Worm (Caenorhabditis elegans) whole organism, L4 larva: Measurements from ENCODE around the gene srx-137.

Experiments used
- F10B5.3 ChIP-seq: sonication (generic microtip); optimal IDR thresholded peaks from 2 replicates; lab custom pipeline; 2016; ENCODE audit warnings: mild to moderate bottlenecking, missing genetic modification characterization, missing compliant biosample characterization
- ZK546.5 ChIP-seq, 2 experiments: sonication (generic microtip); optimal IDR thresholded peaks; 2 replicates each; lab custom pipeline; 2017; ENCODE audit warnings: missing biosample characterization in 2 of 2, missing genetic modification characterization in 2 of 2
- aha-1 ChIP-seq: fragments of 150-350 bp; peaks from one replicate; lab custom pipeline; 2014; ENCODE audit warnings: missing biosample characterization, missing genetic modification characterization
- ceh-62 ChIP-seq: sonication (generic microtip); optimal IDR thresholded peaks from 2 replicates; lab custom pipeline; 2017; ENCODE audit warnings: missing biosample characterization, missing genetic modification characterization
- dmd-8 ChIP-seq: fragments of 200-800 bp; sonication (Bioruptor generic); IDR thresholded peaks from 2 replicates; pipeline ENCODE4 v1.3.6; 2022; ENCODE audit warnings: missing genetic modification characterization, missing compliant biosample characterization
- dmd-9 ChIP-seq: fragments of 200-800 bp; sonication (Bioruptor generic); IDR thresholded peaks from 2 replicates; pipeline ENCODE4 v1.3.6; 2022; ENCODE audit warnings: missing genetic modification reagents, missing genetic modification characterization, missing compliant biosample characterization
- egl-43 ChIP-seq: fragments of 200-800 bp; sonication (Bioruptor generic); IDR thresholded peaks from 2 replicates; pipeline ENCODE4 v1.3.6; 2022; ENCODE audit warnings: missing genetic modification reagents, missing genetic modification characterization, missing compliant biosample characterization
- gei-8 ChIP-seq: fragments of 200-800 bp; sonication (Bioruptor generic); optimal IDR thresholded peaks from 2 replicates; lab custom pipeline; 2018; ENCODE audit warnings: mild to moderate bottlenecking, missing genetic modification characterization, missing compliant biosample characterization
- hlh-30 ChIP-seq: sonication (generic microtip); optimal IDR thresholded peaks from 2 replicates; lab custom pipeline; 2017; ENCODE audit warnings: antibody characterized with exemption, mild to moderate bottlenecking, missing genetic modification characterization, missing compliant biosample characterization; ENCODE audit not compliant: insufficient read depth
- jun-1 ChIP-seq: fragments of 150-350 bp; optimal IDR thresholded peaks from 2 replicates; lab custom pipeline; 2014; ENCODE audit warnings: missing biosample characterization, missing genetic modification reagents, missing genetic modification characterization
- lim-7 ChIP-seq: fragments of 200-800 bp; sonication (Bioruptor generic); IDR thresholded peaks from 2 replicates; pipeline ENCODE4 v1.3.6; 2022; ENCODE audit warnings: missing genetic modification characterization, missing compliant biosample characterization
- madf-9 ChIP-seq: fragments of 200-800 bp; sonication (Bioruptor generic); conservative IDR thresholded peaks from 2 replicates; pipeline ENCODE4 v1.3.6; 2022; ENCODE audit warnings: missing genetic modification reagents, missing genetic modification characterization, missing compliant biosample characterization
- mdl-1 ChIP-seq, 2 experiments: fragments of 150-350 bp in 1 of 2; sonication (generic microtip) in 1 of 2; optimal IDR thresholded peaks; 2 replicates each; lab custom pipeline; 2014 to 2017; ENCODE audit warnings: missing biosample characterization in 2 of 2, missing genetic modification characterization in 2 of 2
- mep-1 ChIP-seq: fragments of 150-350 bp; sonication (generic microtip); optimal IDR thresholded peaks from 3 replicates; lab custom pipeline; 2014; ENCODE audit warnings: missing biosample characterization, missing genetic modification characterization
- nhr-11 ChIP-seq: fragments of 150-350 bp; optimal IDR thresholded peaks from 2 replicates; lab custom pipeline; 2014; ENCODE audit warnings: missing biosample characterization, missing genetic modification characterization
- nhr-111 ChIP-seq: fragments of 200-800 bp; sonication (Bioruptor generic); optimal IDR thresholded peaks from 2 replicates; lab custom pipeline; 2018; ENCODE audit warnings: mild to moderate bottlenecking, missing genetic modification characterization, missing compliant biosample characterization
- nhr-28 ChIP-seq: fragments of 150-350 bp; optimal IDR thresholded peaks from 2 replicates; lab custom pipeline; 2014; ENCODE audit warnings: missing biosample characterization, missing genetic modification characterization
- nhr-41 ChIP-seq: fragments of 200-800 bp; sonication (Bioruptor generic); IDR thresholded peaks from 2 replicates; pipeline ENCODE4 v1.3.6; 2022; ENCODE audit warnings: missing genetic modification reagents, missing genetic modification characterization, missing compliant biosample characterization
- pha-4 ChIP-seq, 2 experiments: fragments of 150-350 bp in 1 of 2; fragments of 200-800 bp in 1 of 2; sonication (Bioruptor generic) in 1 of 2; IDR thresholded peaks in 1 of 2; optimal IDR thresholded peaks in 1 of 2; 2 replicates each; pipeline versions ENCODE4 v1.3.6 to Lab custom; 2014 to 2022; ENCODE audit warnings: missing genetic modification characterization in 2 of 2, missing genetic modification reagents in 2 of 2, missing biosample characterization in 1 of 2, missing compliant biosample characterization in 1 of 2
- pqm-1 ChIP-seq: sonication (generic microtip); optimal IDR thresholded peaks from 2 replicates; lab custom pipeline; 2017; ENCODE audit warnings: missing biosample characterization, missing genetic modification characterization
- rbr-2 ChIP-seq: sonication (generic microtip); optimal IDR thresholded peaks from 2 replicates; lab custom pipeline; 2016; ENCODE audit warnings: missing genotype, missing genetic modification characterization, missing compliant biosample characterization
- sdz-12 ChIP-seq: fragments of 200-800 bp; sonication (Bioruptor generic); optimal IDR thresholded peaks from 2 replicates; lab custom pipeline; 2018; ENCODE audit warnings: mild to moderate bottlenecking, missing genetic modification characterization, missing compliant biosample characterization
- set-16 ChIP-seq: fragments of 200-800 bp; sonication (Bioruptor generic); IDR thresholded peaks from 2 replicates; pipeline ENCODE4 v1.3.6; 2022; ENCODE audit warnings: missing genetic modification reagents, missing genetic modification characterization, missing compliant biosample characterization
- snpc-4 ChIP-seq: fragments of 150-350 bp; optimal IDR thresholded peaks from 2 replicates; lab custom pipeline; 2014; ENCODE audit warnings: missing biosample characterization, missing genetic modification characterization
- spr-3 ChIP-seq: fragments of 200-800 bp; sonication (Bioruptor generic); optimal IDR thresholded peaks from 2 replicates; lab custom pipeline; 2018; ENCODE audit warnings: mild to moderate bottlenecking, missing genetic modification characterization, missing compliant biosample characterization
- tag-97 ChIP-seq: fragments of 200-800 bp; sonication (Bioruptor generic); IDR thresholded peaks from 2 replicates; pipeline ENCODE4 v1.3.6; 2022; ENCODE audit warnings: missing genetic modification characterization, missing compliant biosample characterization
- unc-130 ChIP-seq: sonication (generic microtip); optimal IDR thresholded peaks from 2 replicates; lab custom pipeline; 2016; ENCODE audit warnings: missing genetic modification reagents, missing genetic modification characterization, missing compliant biosample characterization
- unc-39 ChIP-seq: sonication (generic microtip); optimal IDR thresholded peaks from 2 replicates; lab custom pipeline; 2017; ENCODE audit warnings: missing biosample characterization, missing genetic modification characterization
- unc-62 ChIP-seq, 3 experiments: fragments of 150-350 bp in 1 of 3; sonication (generic microtip); optimal IDR thresholded peaks in 2 of 3; peaks in 1 of 3; 1 replicate in 1 of 3; 2 replicates in 2 of 3; lab custom pipeline; 2014 to 2017; ENCODE audit warnings: missing biosample characterization in 3 of 3, missing genetic modification characterization in 3 of 3, missing genetic modification reagents in 3 of 3, missing genotype in 1 of 3
- zag-1 ChIP-seq: fragments of 150-350 bp; optimal IDR thresholded peaks from 2 replicates; lab custom pipeline; 2014; ENCODE audit warnings: missing biosample characterization, missing genetic modification characterization
- zip-2 ChIP-seq: fragments of 150-350 bp; optimal IDR thresholded peaks from 2 replicates; lab custom pipeline; 2014; ENCODE audit warnings: missing biosample characterization, missing genetic modification characterization
- ztf-7 ChIP-seq: fragments of 150-350 bp; optimal IDR thresholded peaks from 2 replicates; lab custom pipeline; 2014; ENCODE audit warnings: missing biosample characterization, missing genetic modification characterization

Gene srx-137

ce11 chrV:13856376-13856775 lies 6.2 kb upstream of the srx-137 start, which contains the start of gene srx-134:
Gene srx-134 (minus strand): TSS chrV:13856476.
- no peak for TF ChIP-seq dmd-9

DNA sequence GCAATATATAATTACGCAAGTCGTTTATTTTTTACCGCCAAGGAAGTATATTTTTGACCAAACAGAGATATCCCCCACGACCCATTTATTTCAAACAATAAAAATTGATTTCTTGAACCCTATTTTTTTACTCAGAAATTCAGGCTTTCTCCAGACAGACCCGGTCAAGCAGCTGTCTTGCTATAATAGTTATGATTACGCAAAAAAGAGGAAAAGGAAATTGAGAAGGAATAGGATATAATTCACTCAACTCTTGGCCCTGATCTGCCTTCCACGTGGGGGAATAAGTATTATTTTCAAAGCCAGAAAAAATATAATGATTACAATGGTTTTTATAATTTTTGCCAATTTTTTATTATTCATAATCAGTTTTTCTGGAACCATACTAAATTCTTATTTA lies 5.5 kb upstream of the srx-137 start, which contains the start of gene srx-136:
Gene srx-136, plus strand, starts transcription at position 301 of the 400 bp plus-strand sequence.
- TF ChIP-seq ztf-7 (no peak), sdz-12 (GFP tag; lab: Kevin White, UChicago) (no peak), unc-39 (tag; lab: Kevin White, UChicago) (no peak), mep-1 (tag; lab: Kevin White, UChicago) (no peak), pqm-1 (tag; lab: Kevin White, UChicago) (no peak), ceh-62 (tag; lab: Kevin White, UChicago) (no peak), zag-1 (tag; lab: Kevin White, UChicago) (no peak), nhr-41 (GFP tag; lab: Robert Waterston, UW) (no peak), dmd-8 (GFP tag; lab: Robert Waterston, UW) (no peak)
- TF ChIP-seq, all 104 proteins: peak for 0

ce11 chrV:13858906-13859305 lies 3.7 kb upstream of the srx-137 start, which contains the start of gene srx-135:
Gene srx-135 (plus strand): TSS chrV:13859206.
- no peak for TF ChIP-seq jun-1 (tag; lab: Kevin White, UChicago)
- TF ChIP-seq snpc-4 (tag; lab: Kevin White, UChicago), result no peak
- TF ChIP-seq madf-9 (GFP tag; lab: Robert Waterston, UW), result no peak
- TF ChIP-seq gei-8 (GFP tag; lab: Kevin White, UChicago), result no peak

ce11 chrV:13863700-13864099 lies 1.1 kb downstream of the srx-137 start:
- peak in 1 of 2 experiments; percentile 55 for TF ChIP-seq unc-62 (GFP tag; optimal IDR thresholded peaks at IDR 0.05 in 1 of 2; lab: Kevin White, UChicago)
- no peak for TF ChIP-seq unc-62 (tag; optimal IDR thresholded peaks at IDR 0.05; lab: Kevin White, UChicago)
- no peak for TF ChIP-seq hlh-30 (tag; lab: Kevin White, UChicago)
- TF ChIP-seq rbr-2, result no peak
- no peak for TF ChIP-seq mdl-1 (tag; optimal IDR thresholded peaks at IDR 0.05; lab: Kevin White, UChicago)
- peak; percentile 90 for TF ChIP-seq aha-1
- TF ChIP-seq pha-4 (GFP tag; IDR thresholded peaks at IDR 0.05; lab: Robert Waterston, UW), result no peak
- TF ChIP-seq pha-4 (tag; optimal IDR thresholded peaks at IDR 0.05; lab: Kevin White, UChicago), result no peak
- TF ChIP-seq, all 104 proteins: peak for 2

ce11 chrV:13866353-13866752 lies 3.7 kb downstream of the srx-137 start, which contains the start of gene nhr-175:
Gene nhr-175 (plus strand): TSS chrV:13866691.
- no peak for TF ChIP-seq nhr-41 (GFP tag; lab: Robert Waterston, UW)

DNA sequence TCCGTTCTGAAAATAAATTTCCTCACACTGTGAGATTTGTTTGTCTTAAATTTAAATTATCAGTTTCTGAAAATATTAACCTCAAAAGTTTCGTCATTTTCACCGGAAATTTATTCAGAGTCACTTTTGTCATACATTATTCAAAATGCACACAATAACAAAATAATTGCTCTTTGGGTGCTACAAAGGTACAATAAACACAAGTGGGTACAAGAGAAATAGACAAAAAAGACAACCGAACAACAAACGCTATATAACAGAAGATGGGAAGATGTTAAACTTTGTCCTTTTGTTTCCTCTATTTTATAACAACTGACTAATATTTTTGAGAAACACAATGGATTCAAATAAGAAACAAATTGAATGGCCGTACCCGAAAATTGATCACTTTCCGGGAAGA lies 6.9 kb downstream of the srx-137 start:
- TF ChIP-seq nhr-111 (GFP tag; lab: Kevin White, UChicago) (no peak), pha-4 (GFP tag; IDR thresholded peaks at IDR 0.05; lab: Robert Waterston, UW) (no peak), pha-4 (tag; optimal IDR thresholded peaks at IDR 0.05; lab: Kevin White, UChicago) (no peak), nhr-11 (tag; lab: Kevin White, UChicago) (peak; percentile 100), spr-3 (GFP tag; lab: Kevin White, UChicago) (no peak), hlh-30 (tag; lab: Kevin White, UChicago) (no peak), snpc-4 (tag; lab: Kevin White, UChicago) (no peak), nhr-28 (tag; lab: Kevin White, UChicago) (peak; percentile 89), zip-2 (tag; lab: Kevin White, UChicago) (no peak), egl-43 (GFP tag; lab: Robert Waterston, UW) (no peak), F10B5.3 (tag; lab: Kevin White, UChicago) (no peak)

- TF ChIP-seq unc-130 (GFP tag; lab: Kevin White, UChicago) (no peak), set-16 (no peak), jun-1 (tag; lab: Kevin White, UChicago) (no peak), gei-8 (GFP tag; lab: Kevin White, UChicago) (no peak), ztf-7 (no peak), snpc-4 (tag; lab: Kevin White, UChicago) (no peak), tag-97 (no peak), ZK546.5 (tag; optimal IDR thresholded peaks at IDR 0.05; lab: Kevin White, UChicago) (no peak), lim-7 (GFP tag; lab: Robert Waterston, UW) (no peak)
These were observed 10.3 kb downstream of the srx-137 start, which contains the start of gene cpt-5 for ce11 chrV:13872895-13873294. Gene cpt-5 (plus strand): TSS chrV:13873195.
